Fruit fly (Drosophila melanogaster) Kc167 (cell line): ENCODE data around the gene Shawl.

Experiments used
- Myc ChIP-seq: fragments of >200 bp; optimal IDR thresholded peaks from 2 replicates; lab custom pipeline; 2017; ENCODE audit warnings: missing external identifiers
- Sin3A ChIP-seq: fragments of >200 bp; optimal IDR thresholded peaks from 2 replicates; lab custom pipeline; 2018; ENCODE audit warnings: missing external identifiers
- h ChIP-seq: fragments of >200 bp; optimal IDR thresholded peaks from 3 replicates; lab custom pipeline; 2018; ENCODE audit warnings: missing external identifiers
- insv ChIP-seq: fragments of >200 bp; optimal IDR thresholded peaks from 3 replicates; lab custom pipeline; 2018; ENCODE audit warnings: missing external identifiers
- psq ChIP-seq: fragments of >200 bp; optimal IDR thresholded peaks from 2 replicates; lab custom pipeline; 2017; ENCODE audit warnings: missing external identifiers
- ttk ChIP-seq: sonication (Bioruptor generic); optimal IDR thresholded peaks from 2 replicates; lab custom pipeline; 2017; ENCODE audit warnings: missing external identifiers

Shawl gene

dm6 chr2L:9350170-9350569 is 64.8 kb downstream of the Shawl start, which contains the start of gene CG13110:
CG13110 (plus strand) TSS chr2L:9350470.
- no peak for TF ChIP-seq ttk (lab: Kevin White, UChicago)
- TF ChIP-seq h (lab: Kevin White, UChicago) = no peak
- no peak for TF ChIP-seq Myc (lab: Kevin White, UChicago)
- no peak for TF ChIP-seq psq (lab: Kevin White, UChicago)
- no peak for TF ChIP-seq Sin3A (lab: Kevin White, UChicago)
- TF ChIP-seq insv (lab: Kevin White, UChicago) = no peak

- TF ChIP-seq insv (lab: Kevin White, UChicago) (no peak), psq (lab: Kevin White, UChicago) (no peak), h (lab: Kevin White, UChicago) (no peak), Sin3A (lab: Kevin White, UChicago) (no peak), Myc (lab: Kevin White, UChicago) (no peak), ttk (lab: Kevin White, UChicago) (no peak)
These were observed 65.7 kb downstream of the Shawl start, which contains the start of gene CG43350 for dm6 chr2L:9349246-9349645. CG43350 (plus strand) TSS chr2L:9349546.

- TF ChIP-seq psq (lab: Kevin White, UChicago) = no peak
- TF ChIP-seq h (lab: Kevin White, UChicago) = no peak
- no peak for TF ChIP-seq ttk (lab: Kevin White, UChicago)
- no peak for TF ChIP-seq Myc (lab: Kevin White, UChicago)
- TF ChIP-seq insv (lab: Kevin White, UChicago) = no peak
- TF ChIP-seq Sin3A (lab: Kevin White, UChicago) = no peak
These were observed 72.4 kb downstream of the Shawl start, which contains the start of gene CG3748 for dm6 chr2L:9342532-9342931. CG3748 (plus strand) TSS chr2L:9342832.

dm6 chr2L:9341960-9342359 is 73.0 kb downstream of the Shawl start:
- TF ChIP-seq ttk (lab: Kevin White, UChicago) = no peak
- no peak for TF ChIP-seq Myc (lab: Kevin White, UChicago)
- no peak for TF ChIP-seq insv (lab: Kevin White, UChicago)
- TF ChIP-seq h (lab: Kevin White, UChicago) = no peak
- no peak for TF ChIP-seq Sin3A (lab: Kevin White, UChicago)

- TF ChIP-seq Sin3A (lab: Kevin White, UChicago) (no peak), Myc (lab: Kevin White, UChicago) (no peak), insv (lab: Kevin White, UChicago) (no peak), ttk (lab: Kevin White, UChicago) (no peak), psq (lab: Kevin White, UChicago) (no peak), h (lab: Kevin White, UChicago) (no peak)
These were observed 76.1 kb downstream of the Shawl start for dm6 chr2L:9338852-9339251.

dm6 chr2L:9333300-9333876 is 81.6 kb downstream of the Shawl start, which contains the start of gene Eaat1:
Eaat1 (plus strand) TSS chr2L:9333567.
- TF ChIP-seq ttk (lab: Kevin White, UChicago) (no peak), Myc (lab: Kevin White, UChicago) (no peak), insv (lab: Kevin White, UChicago) (no peak), psq (lab: Kevin White, UChicago) (no peak), h (lab: Kevin White, UChicago) (no peak), Sin3A (lab: Kevin White, UChicago) (no peak)

dm6 chr2L:9330628-9331027 is 84.3 kb downstream of the Shawl start, which contains the start of gene Cks30A:
Cks30A (plus strand) TSS chr2L:9330763.
- TF ChIP-seq psq (lab: Kevin White, UChicago) (no peak), Myc (lab: Kevin White, UChicago) (no peak), insv (lab: Kevin White, UChicago) (no peak), h (lab: Kevin White, UChicago) (no peak), Sin3A (lab: Kevin White, UChicago) (no peak), ttk (lab: Kevin White, UChicago) (no peak)

- TF ChIP-seq Myc (lab: Kevin White, UChicago) (no peak), Sin3A (lab: Kevin White, UChicago) (no peak), psq (lab: Kevin White, UChicago) (no peak), h (lab: Kevin White, UChicago) (no peak), ttk (lab: Kevin White, UChicago) (no peak), insv (lab: Kevin White, UChicago) (no peak)
These were observed 87.5 kb downstream of the Shawl start, which contains the start of gene CG17005 for dm6 chr2L:9327444-9327843. CG17005 (plus strand) TSS chr2L:9327744.

- TF ChIP-seq Myc (lab: Kevin White, UChicago) (no peak), ttk (lab: Kevin White, UChicago) (no peak), Sin3A (lab: Kevin White, UChicago) (no peak), psq (lab: Kevin White, UChicago) (no peak), insv (lab: Kevin White, UChicago) (no peak), h (lab: Kevin White, UChicago) (no peak)
These were observed 93.9 kb downstream of the Shawl start for dm6 chr2L:9321022-9321421.
